Worm (Caenorhabditis elegans): ENCODE data around the gene F20D6.5.

F20D6.5 gene

ce11 chrV:8180745-8181144, 19.0 kb downstream of the F20D6.5 start:
- peak; percentile 68 for TF ChIP-seq lin-38 (GFP tag; IDR thresholded peaks at IDR 0.05)

ce11 chrV:8183384-8183783, 21.6 kb downstream of the F20D6.5 start, which contains the start of gene srp-8:
TSS of gene srp-8 (plus strand) at chrV:8183684.
- TF ChIP-seq nhr-28 (tag; optimal IDR thresholded peaks at IDR 0.05) (no peak), ceh-44 (GFP tag; IDR thresholded peaks at IDR 0.05) (no peak), fos-1 (tag; optimal IDR thresholded peaks at IDR 0.05) (no peak), egl-43 (GFP tag; IDR thresholded peaks at IDR 0.05) (no peak), nhr-25 (tag; optimal IDR thresholded peaks at IDR 0.05; ENCODE audit: borderline replicate concordance, insufficient read depth) (no peak), Y5F2A.4 (GFP tag; optimal IDR thresholded peaks at IDR 0.05) (no peak), mep-1 (tag; optimal IDR thresholded peaks at IDR 0.05) (no peak), aly-2 (tag; optimal IDR thresholded peaks at IDR 0.05) (no peak), ceh-62 (tag; optimal IDR thresholded peaks at IDR 0.05) (no peak), aha-1 (tag) (no peak), arid-1 (GFP tag; conservative IDR thresholded peaks at IDR 0.05) (no peak), R02D3.7 (tag; optimal IDR thresholded peaks at IDR 0.05) (no peak), lin-29 (GFP tag; IDR thresholded peaks at IDR 0.05) (no peak), ces-1 (GFP tag; optimal IDR thresholded peaks at IDR 0.05) (no peak), lin-15B (tag; optimal IDR thresholded peaks at IDR 0.05) (no peak), zag-1 (tag; optimal IDR thresholded peaks at IDR 0.05) (no peak)

ce11 chrV:8185737-8186136, 24.0 kb downstream of the F20D6.5 start, which contains the start of gene F20D6.2:
TSS of gene F20D6.2 (plus strand) at chrV:8186037.
- TF ChIP-seq aha-1 (tag) (peak; percentile 68), unc-62 (GFP tag; optimal IDR thresholded peaks at IDR 0.05 in 1 of 2) (peak in 1 of 2 experiments; percentile 1), unc-62 (tag; optimal IDR thresholded peaks at IDR 0.05) (no peak), zip-11 (GFP tag; IDR thresholded peaks at IDR 0.05) (no peak), dmd-6 (GFP tag; IDR thresholded peaks at IDR 0.05) (no peak)

- TF ChIP-seq aha-1 (tag) (peak; percentile 94), lin-13 (GFP tag; optimal IDR thresholded peaks at IDR 0.05) (no peak), nhr-42 (GFP tag; IDR thresholded peaks at IDR 0.05) (no peak), F44E2.7 (GFP tag; IDR thresholded peaks at IDR 0.05) (no peak), lim-7 (GFP tag; IDR thresholded peaks at IDR 0.05) (no peak), hmg-1.1 (GFP tag; IDR thresholded peaks at IDR 0.05) (no peak), mdl-1 (tag; optimal IDR thresholded peaks at IDR 0.05) (no peak)
Measured at ce11 chrV:8188421-8188820, 26.7 kb downstream of the F20D6.5 start, which contains the start of gene F20D6.15. TSS of gene F20D6.15 (minus strand) at chrV:8188467.

- TF ChIP-seq nhr-42 (GFP tag; IDR thresholded peaks at IDR 0.05) (no peak), mes-2 (tag; optimal IDR thresholded peaks at IDR 0.05; ENCODE audit: poor library complexity, severe bottlenecking) (no peak), nhr-237 (tag; optimal IDR thresholded peaks at IDR 0.05) (no peak), madf-5 (GFP tag; IDR thresholded peaks at IDR 0.05) (no peak), nhr-102 (tag; optimal IDR thresholded peaks at IDR 0.05) (no peak), ceh-28 (tag; optimal IDR thresholded peaks at IDR 0.05) (no peak), dmd-6 (GFP tag; IDR thresholded peaks at IDR 0.05) (no peak), hif-1 (tag; optimal IDR thresholded peaks at IDR 0.05) (no peak), nhr-41 (GFP tag; IDR thresholded peaks at IDR 0.05) (no peak), pha-4 (GFP tag; IDR thresholded peaks at IDR 0.05) (no peak), pha-4 (tag; optimal IDR thresholded peaks at IDR 0.05) (no peak), snpc-4 (tag; optimal IDR thresholded peaks at IDR 0.05) (no peak), attf-4 (tag; optimal IDR thresholded peaks at IDR 0.05) (no peak), F49E8.2 (tag; optimal IDR thresholded peaks at IDR 0.05; ENCODE audit: borderline replicate concordance) (no peak), zfp-2 (tag; optimal IDR thresholded peaks at IDR 0.05) (no peak)
Measured at ce11 chrV:8190016-8190415, 28.3 kb downstream of the F20D6.5 start, which contains the start of gene F20D6.12. TSS of gene F20D6.12 (minus strand) at chrV:8190116.
